Fruit fly (Drosophila melanogaster): ENCODE results near the gene CG5958.
A peak's percentile ranks its signal among the peaks of the same experiment; 100 is the strongest.

Gene CG5958

dm6 chr2L:7420305-7421287, 12.7 kb downstream of the CG5958 start (continued):
- TF ChIP-seq Sp1 (GFP tag; optimal IDR thresholded peaks at IDR 0.05), result peak; percentile 87
- peak; percentile 65 for TF ChIP-seq dmrt93B (GFP tag; optimal IDR thresholded peaks at IDR 0.05)

dm6 chr2L:7419408-7420304, 13.7 kb downstream of the CG5958 start:
- peak; percentile 93 for TF ChIP-seq Sp1 (GFP tag; optimal IDR thresholded peaks at IDR 0.05)
- no peak for TF ChIP-seq Hr78 (GFP tag; optimal IDR thresholded peaks at IDR 0.05)
- TF ChIP-seq Dfd (GFP tag; optimal IDR thresholded peaks at IDR 0.05), result no peak
- TF ChIP-seq dsf (GFP tag; optimal IDR thresholded peaks at IDR 0.05; ENCODE audit: borderline replicate concordance), result peak; percentile 65
- TF ChIP-seq CG9705 (GFP tag; optimal IDR thresholded peaks at IDR 0.05), result peak; percentile 89
- peak; percentile 67 for TF ChIP-seq fru (GFP tag; optimal IDR thresholded peaks at IDR 0.05)
- TF ChIP-seq pan (optimal IDR thresholded peaks at IDR 0.05), result no peak
- TF ChIP-seq tai (GFP tag; optimal IDR thresholded peaks at IDR 0.05), result peak; percentile 55
- TF ChIP-seq OdsH (GFP tag; optimal IDR thresholded peaks at IDR 0.05), result peak; percentile 75
- peak; percentile 25 for TF ChIP-seq Dif (GFP tag; optimal IDR thresholded peaks at IDR 0.05; ENCODE audit: partially characterized antibody)
- TF ChIP-seq foxo (GFP tag; optimal IDR thresholded peaks at IDR 0.05), result peak; percentile 0 to 74
- no peak for TF ChIP-seq CrebA (GFP tag; optimal IDR thresholded peaks at IDR 0.05; ENCODE audit: borderline replicate concordance)
- TF ChIP-seq rgr (GFP tag; optimal IDR thresholded peaks at IDR 0.05), result peak; percentile 43
- TF ChIP-seq brk (GFP tag; optimal IDR thresholded peaks at IDR 0.05), result no peak
- TF ChIP-seq dmrt93B (GFP tag; optimal IDR thresholded peaks at IDR 0.05), result peak; percentile 79
- TF ChIP-seq Abd-B (GFP tag; optimal IDR thresholded peaks at IDR 0.05), result no peak
- TF ChIP-seq CG32264 (GFP tag; optimal IDR thresholded peaks at IDR 0.05), result peak; percentile 6
- no peak for TF ChIP-seq jim (GFP tag; optimal IDR thresholded peaks at IDR 0.05)
- peak; percentile 61 for TF ChIP-seq ey (GFP tag; optimal IDR thresholded peaks at IDR 0.05)
- peak; percentile 97 for TF ChIP-seq HLH106 (tag; optimal IDR thresholded peaks at IDR 0.05)
- TF ChIP-seq Hnf4 (GFP tag; optimal IDR thresholded peaks at IDR 0.05), result peak; percentile 46
- TF ChIP-seq psq (GFP tag; optimal IDR thresholded peaks at IDR 0.05), result peak; percentile 54
- no peak for TF ChIP-seq sv (GFP tag; optimal IDR thresholded peaks at IDR 0.05)
- no peak for TF ChIP-seq sage (GFP tag; optimal IDR thresholded peaks at IDR 0.05)
- TF ChIP-seq Hr83 (GFP tag; optimal IDR thresholded peaks at IDR 0.05; ENCODE audit: poor library complexity, severe bottlenecking), result peak; percentile 74
- no peak for TF ChIP-seq usp (GFP tag; optimal IDR thresholded peaks at IDR 0.05)
- no peak for TF ChIP-seq GATAd (GFP tag; optimal IDR thresholded peaks at IDR 0.05)
- TF ChIP-seq br (GFP tag; optimal IDR thresholded peaks at IDR 0.05), result peak; percentile 80
- TF ChIP-seq Rel (GFP tag; optimal IDR thresholded peaks at IDR 0.05), result no peak
- peak; percentile 87 for TF ChIP-seq Rel (tag; optimal IDR thresholded peaks at IDR 0.05)
- no peak for TF ChIP-seq lola (GFP tag; optimal IDR thresholded peaks at IDR 0.05)
- peak in 1 of 2 experiments; percentile 34 for TF ChIP-seq dl (GFP tag; optimal IDR thresholded peaks at IDR 0.05; ENCODE audit: insufficient read depth in 1 of 2, partially characterized antibody in 2 of 2)
- TF ChIP-seq h (GFP tag; optimal IDR thresholded peaks at IDR 0.05), result peak; percentile 70
- no peak for TF ChIP-seq Mio (GFP tag; optimal IDR thresholded peaks at IDR 0.05)
- TF ChIP-seq woc (GFP tag; optimal IDR thresholded peaks at IDR 0.05), result peak; percentile 3
- no peak for TF ChIP-seq Vsx2 (GFP tag; optimal IDR thresholded peaks at IDR 0.05; ENCODE audit: partially characterized antibody)
- no peak for TF ChIP-seq Myc (optimal IDR thresholded peaks at IDR 0.05)
- no peak for TF ChIP-seq N (GFP tag; optimal IDR thresholded peaks at IDR 0.05)
- TF ChIP-seq Jra (GFP tag; optimal IDR thresholded peaks at IDR 0.05), result peak; percentile 50
